Fruit fly (Drosophila melanogaster) whole organism, wandering third instar larva: Measurements from ENCODE around the gene CG11369.

ENCODE experiments used
- CG32264 ChIP-seq: fragments of 200-800 bp; sonication (Bioruptor generic); optimal IDR thresholded peaks from 2 replicates; lab custom pipeline; 2016; ENCODE audit warnings: missing biosample characterization, missing genetic modification characterization
- CG9705 ChIP-seq: fragments of 200-800 bp; sonication (Bioruptor generic); optimal IDR thresholded peaks from 2 replicates; lab custom pipeline; 2018; ENCODE audit warnings: missing biosample characterization, mild to moderate bottlenecking, missing genetic modification characterization
- CrebA ChIP-seq: fragments of 200-800 bp; sonication (Bioruptor generic); optimal IDR thresholded peaks from 2 replicates; lab custom pipeline; 2016; ENCODE audit warnings: missing biosample characterization, mild to moderate bottlenecking, missing genetic modification characterization, borderline replicate concordance
- Dif ChIP-seq: fragments of 200-275, 200-300 bp; sonication (Bioruptor generic); optimal IDR thresholded peaks from 2 replicates; lab custom pipeline; 2018; ENCODE audit warnings: missing biosample characterization, missing genetic modification characterization; ENCODE audit not compliant: partially characterized antibody
- GATAd ChIP-seq: sonication (Bioruptor generic); optimal IDR thresholded peaks from 2 replicates; lab custom pipeline; 2016; ENCODE audit warnings: missing biosample characterization, missing genetic modification characterization
- HLH106 ChIP-seq: fragments of 200-800 bp; optimal IDR thresholded peaks from 3 replicates; lab custom pipeline; 2019; ENCODE audit warnings: missing biosample characterization, mild to moderate bottlenecking, missing genetic modification characterization, moderate library complexity
- Hnf4 ChIP-seq: fragments of 200-800 bp; sonication (Bioruptor generic); optimal IDR thresholded peaks from 2 replicates; lab custom pipeline; 2016; ENCODE audit warnings: missing biosample characterization, mild to moderate bottlenecking, missing genetic modification characterization
- Hr78 ChIP-seq: fragments of >200 bp; optimal IDR thresholded peaks from 2 replicates; lab custom pipeline; 2017; ENCODE audit warnings: missing biosample characterization, missing genetic modification characterization
- Hr83 ChIP-seq: fragments of 200-300 bp; sonication (Bioruptor generic); optimal IDR thresholded peaks from 2 replicates; lab custom pipeline; 2016; ENCODE audit warnings: missing biosample characterization, mild to moderate bottlenecking, missing genetic modification characterization, moderate library complexity; ENCODE audit not compliant: poor library complexity, severe bottlenecking
- Jra ChIP-seq: sonication (Bioruptor generic); optimal IDR thresholded peaks from 2 replicates; lab custom pipeline; 2016; ENCODE audit warnings: missing biosample characterization, missing genetic modification characterization
- Myc ChIP-seq: fragments of >200 bp; optimal IDR thresholded peaks from 2 replicates; lab custom pipeline; 2017
- N ChIP-seq: fragments of >200 bp; optimal IDR thresholded peaks from 2 replicates; lab custom pipeline; 2018; ENCODE audit warnings: missing biosample characterization, missing external identifiers, missing genetic modification characterization
- OdsH ChIP-seq: fragments of 200-800 bp; sonication (Bioruptor generic); optimal IDR thresholded peaks from 2 replicates; lab custom pipeline; 2016; ENCODE audit warnings: missing biosample characterization, mild to moderate bottlenecking, missing genetic modification characterization
- Rel ChIP-seq, 2 experiments: fragments of 200-800 bp; sonication (Bioruptor generic) in 1 of 2; optimal IDR thresholded peaks; 2 replicates in 1 of 2; 3 replicates in 1 of 2; lab custom pipeline; 2016 to 2019; ENCODE audit warnings: mild to moderate bottlenecking in 2 of 2, missing biosample characterization in 2 of 2, missing genetic modification characterization in 2 of 2, moderate library complexity in 1 of 2
- Sp1 ChIP-seq: fragments of 200-800 bp; sonication (Bioruptor generic); optimal IDR thresholded peaks from 3 replicates; lab custom pipeline; 2019; ENCODE audit warnings: missing biosample characterization, mild to moderate bottlenecking, missing genetic modification characterization, moderate library complexity
- Vsx2 ChIP-seq: fragments of 200-300, 225-300 bp; sonication (Bioruptor generic); optimal IDR thresholded peaks from 2 replicates; lab custom pipeline; 2018; ENCODE audit warnings: missing biosample characterization, missing genetic modification characterization; ENCODE audit not compliant: partially characterized antibody
- br ChIP-seq: fragments of 200-800 bp; sonication (Bioruptor generic); optimal IDR thresholded peaks from 2 replicates; lab custom pipeline; 2016; ENCODE audit warnings: missing biosample characterization, missing genetic modification characterization
- brk ChIP-seq: fragments of 200-800 bp; sonication (Bioruptor generic); optimal IDR thresholded peaks from 2 replicates; lab custom pipeline; 2016; ENCODE audit warnings: missing biosample characterization, mild to moderate bottlenecking, missing genetic modification characterization
- dl ChIP-seq, 2 experiments: fragments of 175-275, 200-275 bp in 1 of 2; fragments of 200-275 bp in 1 of 2; sonication (Bioruptor generic); optimal IDR thresholded peaks; lab custom pipeline; 2018; ENCODE audit warnings: mild to moderate bottlenecking in 2 of 2, missing biosample characterization in 2 of 2, missing genetic modification characterization in 2 of 2, moderate library complexity in 2 of 2; ENCODE audit not compliant: partially characterized antibody in 2 of 2, insufficient read depth in 1 of 2
- dmrt93B ChIP-seq: fragments of 200-800 bp; sonication (Bioruptor generic); optimal IDR thresholded peaks from 2 replicates; lab custom pipeline; 2018; ENCODE audit warnings: missing biosample characterization, mild to moderate bottlenecking, missing genetic modification characterization
- dsf ChIP-seq: sonication (Bioruptor generic); optimal IDR thresholded peaks from 2 replicates; lab custom pipeline; 2016; ENCODE audit warnings: missing biosample characterization, missing genetic modification characterization, borderline replicate concordance
- ey ChIP-seq: fragments of 200-800 bp; sonication (Bioruptor generic); optimal IDR thresholded peaks from 2 replicates; lab custom pipeline; 2016; ENCODE audit warnings: missing biosample characterization, missing genetic modification characterization
- foxo ChIP-seq, 2 experiments: fragments of 200-800 bp; sonication (Bioruptor generic); optimal IDR thresholded peaks; 2 replicates in 1 of 2; 3 replicates in 1 of 2; lab custom pipeline; 2016 to 2017; ENCODE audit warnings: missing biosample characterization in 2 of 2, missing genetic modification characterization in 2 of 2
- fru ChIP-seq: fragments of 200-800 bp; sonication (Bioruptor generic); optimal IDR thresholded peaks from 3 replicates; lab custom pipeline; 2016; ENCODE audit warnings: missing biosample characterization, mild to moderate bottlenecking, missing genetic modification characterization
- h ChIP-seq: fragments of 200-800 bp; sonication (Bioruptor generic); optimal IDR thresholded peaks from 3 replicates; lab custom pipeline; 2016; ENCODE audit warnings: missing biosample characterization, mild to moderate bottlenecking, missing genetic modification characterization
- jim ChIP-seq: fragments of 175-275, 200-325 bp; sonication (Bioruptor generic); optimal IDR thresholded peaks from 2 replicates; lab custom pipeline; 2016; ENCODE audit warnings: missing biosample characterization, mild to moderate bottlenecking, missing genetic modification characterization
- pan ChIP-seq: fragments of >200 bp; optimal IDR thresholded peaks from 2 replicates; lab custom pipeline; 2017
- psq ChIP-seq: fragments of 200-800 bp; sonication (Bioruptor generic); optimal IDR thresholded peaks from 3 replicates; lab custom pipeline; 2017; ENCODE audit warnings: missing biosample characterization, mild to moderate bottlenecking, missing genetic modification characterization, moderate library complexity
- rgr ChIP-seq: fragments of 200-800 bp; sonication (Bioruptor generic); optimal IDR thresholded peaks from 3 replicates; lab custom pipeline; 2016; ENCODE audit warnings: missing biosample characterization, mild to moderate bottlenecking, missing genetic modification characterization
- sage ChIP-seq: fragments of 200-800 bp; sonication (Bioruptor generic); optimal IDR thresholded peaks from 2 replicates; lab custom pipeline; 2016; ENCODE audit warnings: missing biosample characterization, mild to moderate bottlenecking, missing genetic modification characterization
- sv ChIP-seq: fragments of 200-800 bp; sonication (Bioruptor generic); optimal IDR thresholded peaks from 3 replicates; lab custom pipeline; 2016; ENCODE audit warnings: missing biosample characterization, missing genetic modification characterization
- tai ChIP-seq: sonication (Bioruptor generic); optimal IDR thresholded peaks from 2 replicates; lab custom pipeline; 2016; ENCODE audit warnings: missing biosample characterization, missing genetic modification characterization
- woc ChIP-seq: sonication (Bioruptor generic); optimal IDR thresholded peaks from 2 replicates; lab custom pipeline; 2016; ENCODE audit warnings: missing biosample characterization, mild to moderate bottlenecking, missing genetic modification characterization

Gene CG11369

dm6 chrX:7537829-7538228 lies 36.3 kb upstream of the CG11369 start:
- TF ChIP-seq h (GFP tag; lab: Kevin White, UChicago) (peak; percentile 48), foxo (GFP tag; optimal IDR thresholded peaks at IDR 0.05; lab: Kevin White, UChicago) (peak in 1 of 2 experiments; percentile 39), dsf (GFP tag; lab: Kevin White, UChicago) (no peak), dmrt93B (GFP tag; lab: Kevin White, UChicago) (peak; percentile 16), Myc (no peak), CrebA (GFP tag; lab: Kevin White, UChicago) (no peak), HLH106 (tag; lab: Kevin White, UChicago) (peak; percentile 47), OdsH (GFP tag; lab: Kevin White, UChicago) (peak; percentile 14), pan (lab: Kevin White, UChicago) (no peak), tai (GFP tag; lab: Kevin White, UChicago) (no peak), fru (GFP tag; lab: Kevin White, UChicago) (peak; percentile 5), ey (GFP tag; lab: Kevin White, UChicago) (peak; percentile 6), Vsx2 (GFP tag; lab: Kevin White, UChicago) (no peak), sv (GFP tag; lab: Kevin White, UChicago) (no peak), woc (GFP tag; lab: Kevin White, UChicago) (peak; percentile 36), dl (GFP tag; optimal IDR thresholded peaks at IDR 0.05; lab: Kevin White, UChicago; ENCODE audit: insufficient read depth in 1 of 2, partially characterized antibody in 2 of 2) (no peak)

dm6 chrX:7539126-7539525 lies 35.0 kb upstream of the CG11369 start:
- TF ChIP-seq foxo (GFP tag; optimal IDR thresholded peaks at IDR 0.05; lab: Kevin White, UChicago): peak in 1 of 2 experiments; percentile 8
- TF ChIP-seq dmrt93B (GFP tag; lab: Kevin White, UChicago): no peak
- peak; percentile 12 for TF ChIP-seq ey (GFP tag; lab: Kevin White, UChicago)
- no peak for TF ChIP-seq CG32264 (GFP tag; lab: Kevin White, UChicago)

- TF ChIP-seq CG9705 (no peak), HLH106 (tag; lab: Kevin White, UChicago) (peak; percentile 34), sv (GFP tag; lab: Kevin White, UChicago) (no peak), Sp1 (GFP tag; lab: Kevin White, UChicago) (peak; percentile 42), Hr83 (GFP tag; lab: Kevin White, UChicago) (no peak), Dif (GFP tag; lab: Kevin White, UChicago) (no peak), Rel (GFP tag; optimal IDR thresholded peaks at IDR 0.05; lab: Kevin White, UChicago) (no peak), Rel (tag; optimal IDR thresholded peaks at IDR 0.05; lab: Kevin White, UChicago) (no peak), brk (no peak), Jra (GFP tag; lab: Kevin White, UChicago) (no peak), dmrt93B (GFP tag; lab: Kevin White, UChicago) (no peak), CG32264 (GFP tag; lab: Kevin White, UChicago) (no peak), foxo (GFP tag; optimal IDR thresholded peaks at IDR 0.05; lab: Kevin White, UChicago) (peak in 1 of 2 experiments; percentile 17), Hr78 (no peak), Hnf4 (GFP tag; lab: Kevin White, UChicago) (no peak), sage (no peak), jim (no peak), ey (GFP tag; lab: Kevin White, UChicago) (no peak), rgr (GFP tag; lab: Kevin White, UChicago) (no peak)
- TF ChIP-seq, all 38 proteins: peak for 3
Observed at dm6 chrX:7540749-7541454, 33.2 kb upstream of the CG11369 start.

dm6 chrX:7541455-7541797 lies 32.7 kb upstream of the CG11369 start:
- TF ChIP-seq rgr (GFP tag; lab: Kevin White, UChicago) (peak; percentile 37), dmrt93B (GFP tag; lab: Kevin White, UChicago) (peak; percentile 9), dsf (GFP tag; lab: Kevin White, UChicago) (no peak), br (GFP tag; lab: Kevin White, UChicago) (peak; percentile 19), GATAd (GFP tag; lab: Kevin White, UChicago) (no peak), fru (GFP tag; lab: Kevin White, UChicago) (peak; percentile 60), woc (GFP tag; lab: Kevin White, UChicago) (peak; percentile 34), HLH106 (tag; lab: Kevin White, UChicago) (peak; percentile 35), psq (GFP tag; lab: Kevin White, UChicago) (peak; percentile 25), Vsx2 (GFP tag; lab: Kevin White, UChicago) (no peak), Hnf4 (GFP tag; lab: Kevin White, UChicago) (peak; percentile 45), Sp1 (GFP tag; lab: Kevin White, UChicago) (peak; percentile 14), ey (GFP tag; lab: Kevin White, UChicago) (peak; percentile 55), foxo (GFP tag; optimal IDR thresholded peaks at IDR 0.05; lab: Kevin White, UChicago) (peak in 1 of 2 experiments; percentile 50), N (GFP tag; lab: Kevin White, UChicago) (no peak), h (GFP tag; lab: Kevin White, UChicago) (peak; percentile 67), OdsH (GFP tag; lab: Kevin White, UChicago) (peak; percentile 45)
